Worm (Caenorhabditis elegans): ENCODE data around the gene T25D10.4.

ce11 chrII:6391195-6391594, 18.9 kb downstream of the T25D10.4 start, which contains the start of gene F58F12.3:
- no peak for TF ChIP-seq pag-3 (tag; optimal IDR thresholded peaks at IDR 0.05; ENCODE audit: borderline replicate concordance)
- TF ChIP-seq K02D7.2 (tag; optimal IDR thresholded peaks at IDR 0.05), result no peak
- no peak for TF ChIP-seq F13H6.1 (tag; optimal IDR thresholded peaks at IDR 0.05)
- TF ChIP-seq pha-4 (tag; optimal IDR thresholded peaks at IDR 0.05), result no peak
- no peak for TF ChIP-seq mec-3 (tag; optimal IDR thresholded peaks at IDR 0.05; ENCODE audit: borderline replicate concordance)
- no peak for TF ChIP-seq hlh-8 (tag; optimal IDR thresholded peaks at IDR 0.05)
- no peak for TF ChIP-seq ceh-6 (GFP tag; optimal IDR thresholded peaks at IDR 0.05)
- no peak for TF ChIP-seq ceh-9 (tag; optimal IDR thresholded peaks at IDR 0.05)
- no peak for TF ChIP-seq hlh-30 (tag; optimal IDR thresholded peaks at IDR 0.05; ENCODE audit: insufficient read depth)
- TF ChIP-seq ets-4 (tag; optimal IDR thresholded peaks at IDR 0.05), result no peak
- no peak for TF ChIP-seq ceh-24 (tag; optimal IDR thresholded peaks at IDR 0.05)
- no peak for TF ChIP-seq nhr-11 (tag; optimal IDR thresholded peaks at IDR 0.05)
- no peak for TF ChIP-seq ceh-19 (GFP tag; optimal IDR thresholded peaks at IDR 0.05)

All from whole organism, late embryonic.